Fruit fly (Drosophila melanogaster): ENCODE data around the gene Lip4.

dm6 chr2L:10515553-10516174, 11.7 kb upstream of the Lip4 start:
- no peak for TF ChIP-seq Myc (optimal IDR thresholded peaks at IDR 0.05)
- TF ChIP-seq usp (GFP tag; optimal IDR thresholded peaks at IDR 0.05): no peak
- TF ChIP-seq psq (GFP tag; optimal IDR thresholded peaks at IDR 0.05): no peak

Measured in whole organism, wandering third instar larva.